Fruit fly (Drosophila melanogaster) whole organism, embryonic: ENCODE data around the gene CG13810.

Experiments used
- Abd-B ChIP-seq: fragments of 200-800 bp; sonication (Bioruptor generic); optimal IDR thresholded peaks from 2 replicates; lab custom pipeline; 2018; ENCODE audit warnings: missing biosample characterization, mild to moderate bottlenecking, missing genetic modification characterization, moderate library complexity
- Adf1 ChIP-seq: fragments of 200-800 bp; sonication (Bioruptor generic); IDR thresholded peaks from 2 replicates; pipeline ENCODE4 v1.3.6; 2022; ENCODE audit warnings: missing biosample characterization, missing genetic modification characterization
- C15 ChIP-seq: fragments of 200-800 bp; sonication (Bioruptor generic); IDR thresholded peaks from 3 replicates; pipeline ENCODE4 v1.3.6; 2022; ENCODE audit warnings: missing biosample characterization, missing genetic modification characterization
- CG10366 ChIP-seq: fragments of 200-800 bp; sonication (Bioruptor generic); IDR thresholded peaks from 2 replicates; pipeline ENCODE4 v1.3.6; 2022; ENCODE audit warnings: missing biosample characterization, missing genetic modification characterization
- CG10431 ChIP-seq: fragments of 200-800 bp; sonication (Bioruptor generic); optimal IDR thresholded peaks from 3 replicates; lab custom pipeline; 2018; ENCODE audit warnings: missing biosample characterization, mild to moderate bottlenecking, missing genetic modification characterization
- CG11504 ChIP-seq: fragments of 200-800 bp; sonication (Bioruptor generic); optimal IDR thresholded peaks from 3 replicates; lab custom pipeline; 2019; ENCODE audit warnings: missing biosample characterization, mild to moderate bottlenecking, missing genetic modification characterization, moderate library complexity
- CG11695 ChIP-seq: fragments of 200-800 bp; sonication (Bioruptor generic); IDR thresholded peaks from 3 replicates; pipeline ENCODE4 v1.3.6; 2022; ENCODE audit warnings: missing biosample characterization, missing genetic modification characterization
- CG12155 ChIP-seq: fragments of 200-800 bp; sonication (Bioruptor generic); optimal IDR thresholded peaks from 3 replicates; lab custom pipeline; 2016; ENCODE audit warnings: missing biosample characterization, missing genetic modification characterization
- CG1602 ChIP-seq: fragments of 200-800 bp; sonication (Bioruptor generic); optimal IDR thresholded peaks from 3 replicates; lab custom pipeline; 2016; ENCODE audit warnings: missing biosample characterization, missing genetic modification characterization
- CG16779 ChIP-seq: fragments of 200-800 bp; sonication (Bioruptor generic); IDR thresholded peaks from 2 replicates; pipeline ENCODE4 v1.3.6; 2022; ENCODE audit warnings: missing biosample characterization, missing genetic modification characterization
- CG16863 ChIP-seq: fragments of 200-800 bp; sonication (Bioruptor generic); optimal IDR thresholded peaks from 3 replicates; lab custom pipeline; 2016; ENCODE audit warnings: missing biosample characterization, missing genetic modification characterization
- CG3407 ChIP-seq: fragments of 200-800 bp; sonication (Bioruptor generic); optimal IDR thresholded peaks from 2 replicates; lab custom pipeline; 2018; ENCODE audit warnings: missing biosample characterization, mild to moderate bottlenecking, missing genetic modification characterization
- CG34422 ChIP-seq: fragments of 200-800 bp; sonication (Bioruptor generic); IDR thresholded peaks from 3 replicates; pipeline ENCODE4 v1.3.6; 2022; ENCODE audit warnings: missing biosample characterization, missing genetic modification characterization
- CG4424 ChIP-seq: fragments of 200-800 bp; sonication (Bioruptor generic); optimal IDR thresholded peaks from 3 replicates; lab custom pipeline; 2016; ENCODE audit warnings: missing biosample characterization, missing genetic modification characterization
- CG4820 ChIP-seq: fragments of 200-800 bp; sonication (Bioruptor generic); optimal IDR thresholded peaks from 3 replicates; lab custom pipeline; 2016; ENCODE audit warnings: missing biosample characterization, missing genetic modification characterization
- CG6683 ChIP-seq: fragments of 200-800 bp; sonication (Bioruptor generic); optimal IDR thresholded peaks from 2 replicates; lab custom pipeline; 2017; ENCODE audit warnings: missing biosample characterization, mild to moderate bottlenecking, missing genetic modification characterization, missing genetic modification reagents
- CG7987 ChIP-seq: fragments of 200-800 bp; sonication (Bioruptor generic); optimal IDR thresholded peaks from 2 replicates; lab custom pipeline; 2018; ENCODE audit warnings: missing biosample characterization, mild to moderate bottlenecking, missing genetic modification characterization, moderate library complexity
- Dek ChIP-seq: fragments of 200-800 bp; sonication (Bioruptor generic); optimal IDR thresholded peaks from 3 replicates; lab custom pipeline; 2019; ENCODE audit warnings: missing biosample characterization, mild to moderate bottlenecking, missing genetic modification characterization, moderate library complexity
- ERR ChIP-seq: fragments of 200-800 bp; sonication (Bioruptor generic); optimal IDR thresholded peaks from 2 replicates; lab custom pipeline; 2016; ENCODE audit warnings: missing biosample characterization, missing genetic modification characterization
- H2.0 ChIP-seq: fragments of 200-800 bp; sonication (Bioruptor generic); IDR thresholded peaks from 2 replicates; pipeline ENCODE4 v1.3.6; 2022; ENCODE audit warnings: missing biosample characterization, missing genetic modification characterization
- HLH4C ChIP-seq: fragments of 200-800 bp; sonication (Bioruptor generic); IDR thresholded peaks from 3 replicates; pipeline ENCODE4 v1.3.6; 2022; ENCODE audit warnings: missing biosample characterization, missing genetic modification characterization; ENCODE audit not compliant: partially characterized antibody
- Hey ChIP-seq: fragments of 200-800 bp; sonication (Bioruptor generic); optimal IDR thresholded peaks from 3 replicates; lab custom pipeline; 2018; ENCODE audit warnings: missing biosample characterization, mild to moderate bottlenecking, missing genetic modification characterization
- Med ChIP-seq: fragments of 200-800 bp; sonication (Bioruptor generic); peaks from one replicate; lab custom pipeline; 2016; ENCODE audit warnings: missing biosample characterization, missing genetic modification characterization, mild to moderate bottlenecking, inconsistent platforms, moderate library complexity
- Mes4 ChIP-seq: fragments of 200-800 bp; sonication (Bioruptor generic); optimal IDR thresholded peaks from 2 replicates; lab custom pipeline; 2016; ENCODE audit warnings: missing biosample characterization, missing genetic modification characterization
- NfI ChIP-seq: fragments of 200-800 bp; sonication (Bioruptor generic); optimal IDR thresholded peaks from 3 replicates; lab custom pipeline; 2018; ENCODE audit warnings: missing biosample characterization, mild to moderate bottlenecking, missing genetic modification characterization, moderate library complexity
- Rfx ChIP-seq: fragments of 200-800 bp; sonication (Bioruptor generic); IDR thresholded peaks from 2 replicates; pipeline ENCODE4 v1.3.6; 2022; ENCODE audit warnings: missing biosample characterization, missing genetic modification characterization
- Side ChIP-seq: fragments of 200-800 bp; sonication (Bioruptor generic); optimal IDR thresholded peaks from 2 replicates; lab custom pipeline; 2016; ENCODE audit warnings: missing biosample characterization, missing genetic modification characterization
- Trl ChIP-seq, 3 experiments: fragments of >200 bp in 2 of 3; fragments of 200-800 bp in 1 of 3; sonication (Bioruptor generic) in 1 of 3; optimal IDR thresholded peaks; 2 replicates in 1 of 3; 3 replicates in 2 of 3; lab custom pipeline; 2016 to 2017; ENCODE audit warnings: missing biosample characterization in 1 of 3, missing genetic modification characterization in 1 of 3
- chinmo ChIP-seq: fragments of 200-800 bp; sonication (Bioruptor generic); IDR thresholded peaks from 4 replicates; pipeline ENCODE4 v1.3.6; 2022; ENCODE audit warnings: missing biosample characterization, missing genetic modification characterization; ENCODE audit not compliant: partially characterized antibody
- chm ChIP-seq: fragments of 200-800 bp; sonication (Bioruptor generic); IDR thresholded peaks from 2 replicates; pipeline ENCODE4 v1.3.6; 2022; ENCODE audit warnings: missing biosample characterization, missing genetic modification characterization
- ci ChIP-seq: fragments of 200-800 bp; sonication (Bioruptor generic); IDR thresholded peaks from 3 replicates; pipeline ENCODE4 v1.3.6; 2022; ENCODE audit warnings: missing biosample characterization, missing genetic modification characterization
- ewg ChIP-seq: fragments of 200-800 bp; sonication (Bioruptor generic); optimal IDR thresholded peaks from 3 replicates; lab custom pipeline; 2017; ENCODE audit warnings: mild to moderate bottlenecking, missing biosample characterization, missing genetic modification reagents, missing genetic modification characterization
- fd102C ChIP-seq: fragments of 200-800 bp; sonication (Bioruptor generic); optimal IDR thresholded peaks from 2 replicates; lab custom pipeline; 2018; ENCODE audit warnings: missing biosample characterization, mild to moderate bottlenecking, missing genetic modification characterization, moderate library complexity
- gce ChIP-seq: fragments of 200-800 bp; sonication (Bioruptor generic); IDR thresholded peaks from 3 replicates; pipeline ENCODE4 v1.3.6; 2022; ENCODE audit warnings: missing biosample characterization, missing genetic modification characterization
- gcm2 ChIP-seq: fragments of 200-800 bp; sonication (Bioruptor generic); optimal IDR thresholded peaks from 2 replicates; lab custom pipeline; 2016; ENCODE audit warnings: missing biosample characterization, missing genetic modification characterization
- gsb-n ChIP-seq: fragments of 200-800 bp; sonication (Bioruptor generic); optimal IDR thresholded peaks from 3 replicates; lab custom pipeline; 2018; ENCODE audit warnings: missing biosample characterization, mild to moderate bottlenecking, missing genetic modification characterization
- hth ChIP-seq: fragments of >200 bp; optimal IDR thresholded peaks from 2 replicates; lab custom pipeline; 2017; ENCODE audit warnings: inconsistent platforms
- kah ChIP-seq: fragments of 200-800 bp; sonication (Bioruptor generic); optimal IDR thresholded peaks from 2 replicates; lab custom pipeline; 2018; ENCODE audit warnings: missing biosample characterization, mild to moderate bottlenecking, missing genetic modification characterization
- klu ChIP-seq: fragments of 200-800 bp; sonication (Bioruptor generic); IDR thresholded peaks from 2 replicates; pipeline ENCODE4 v1.3.6; 2022; ENCODE audit warnings: missing biosample characterization, missing genetic modification characterization
- nerfin-1 ChIP-seq: fragments of 200-800 bp; sonication (Bioruptor generic); optimal IDR thresholded peaks from 3 replicates; lab custom pipeline; 2019; ENCODE audit warnings: missing biosample characterization, mild to moderate bottlenecking, missing genetic modification characterization, moderate library complexity
- prd ChIP-seq, 3 experiments: fragments of >200 bp in 2 of 3; fragments of 200-800 bp in 1 of 3; sonication (Bioruptor generic) in 1 of 3; optimal IDR thresholded peaks in 2 of 3; IDR thresholded peaks in 1 of 3; 2 replicates in 2 of 3; 3 replicates in 1 of 3; pipeline versions ENCODE4 v1.3.6 to Lab custom; 2017 to 2022; ENCODE audit warnings: missing biosample characterization in 1 of 3, missing genetic modification characterization in 1 of 3
- pros ChIP-seq: fragments of 200-800 bp; sonication (Bioruptor generic); optimal IDR thresholded peaks from 3 replicates; lab custom pipeline; 2019; ENCODE audit warnings: missing biosample characterization, mild to moderate bottlenecking, missing genetic modification characterization, moderate library complexity
- scrt ChIP-seq: fragments of 200-800 bp; sonication (Bioruptor generic); optimal IDR thresholded peaks from 2 replicates; lab custom pipeline; 2018; ENCODE audit warnings: missing biosample characterization, mild to moderate bottlenecking, missing genetic modification characterization, moderate library complexity
- seq ChIP-seq: fragments of 200-800 bp; sonication (Bioruptor generic); IDR thresholded peaks from 2 replicates; pipeline ENCODE4 v1.3.6; 2022; ENCODE audit warnings: missing biosample characterization, missing genetic modification characterization
- sim ChIP-seq: fragments of 200-800 bp; sonication (Bioruptor generic); IDR thresholded peaks from 2 replicates; pipeline ENCODE4 v1.3.6; 2022; ENCODE audit warnings: missing biosample characterization, missing genetic modification characterization
- sima ChIP-seq: fragments of 200-800 bp; sonication (Bioruptor generic); optimal IDR thresholded peaks from 2 replicates; lab custom pipeline; 2016; ENCODE audit warnings: missing biosample characterization, missing genetic modification characterization
- slbo ChIP-seq: fragments of 200-800 bp; sonication (Bioruptor generic); IDR thresholded peaks from 2 replicates; pipeline ENCODE4 v1.3.6; 2022; ENCODE audit warnings: missing biosample characterization, missing genetic modification characterization
- tup ChIP-seq: fragments of 200-800 bp; sonication (Bioruptor generic); optimal IDR thresholded peaks from 2 replicates; lab custom pipeline; 2016; ENCODE audit warnings: missing biosample characterization, mild to moderate bottlenecking, missing genetic modification characterization, moderate library complexity
- usp ChIP-seq: fragments of >200 bp; optimal IDR thresholded peaks from 2 replicates; lab custom pipeline; 2017; ENCODE audit warnings: missing biosample characterization, missing genetic modification characterization
- wor ChIP-seq: fragments of 200-800 bp; sonication (Bioruptor generic); IDR thresholded peaks from 2 replicates; pipeline ENCODE4 v1.3.6; 2022; ENCODE audit warnings: missing biosample characterization, missing genetic modification characterization

Gene CG13810

dm6 chr3L:2229172-2229696, 43.5 kb downstream of the CG13810 start, which contains the start of gene Oseg2:
TSS of gene Oseg2 (plus strand) at chr3L:2229646.
- TF ChIP-seq CG16863 (GFP tag; lab: Kevin White, UChicago) (no peak), wor (GFP tag; lab: Robert Waterston, UW) (no peak), CG10431 (GFP tag; lab: Kevin White, UChicago) (no peak), chm (GFP tag; lab: Robert Waterston, UW) (no peak), klu (GFP tag; lab: Robert Waterston, UW) (0 out of 2 replicates have a peak, but pooled peaks have one; percentile 29), CG4820 (GFP tag; lab: Kevin White, UChicago) (no peak), CG16779 (GFP tag; lab: Robert Waterston, UW) (peak; percentile 36; the same call in 1 of the 2 replicates), C15 (GFP tag; lab: Robert Waterston, UW) (no peak), nerfin-1 (tag; lab: Kevin White, UChicago) (peak; percentile 49), ci (no peak), chinmo (0 out of 4 replicates have a peak, but pooled peaks have one; percentile 53), Dek (tag; lab: Kevin White, UChicago) (no peak), sim (GFP tag; lab: Robert Waterston, UW) (no peak), CG7987 (GFP tag; lab: Kevin White, UChicago) (no peak), prd (optimal IDR thresholded peaks at IDR 0.05; lab: Kevin White, UChicago) (no peak), prd (GFP tag; IDR thresholded peaks at IDR 0.05; lab: Robert Waterston, UW) (0 out of 3 replicates have a peak, but pooled peaks have one; percentile 10), CG1602 (GFP tag; lab: Kevin White, UChicago) (no peak), fd102C (no peak), CG10366 (GFP tag; lab: Robert Waterston, UW) (no peak), ERR (no peak), Rfx (GFP tag; lab: Robert Waterston, UW) (peak; percentile 17; the same call in 1 of the 2 replicates), kah (GFP tag; lab: Kevin White, UChicago) (peak; percentile 37), CG11695 (GFP tag; lab: Robert Waterston, UW) (no peak), Abd-B (GFP tag; lab: Kevin White, UChicago) (no peak), pros (GFP tag; lab: Kevin White, UChicago) (peak; percentile 56), hth (lab: Kevin White, UChicago) (no peak), scrt (GFP tag; lab: Kevin White, UChicago) (peak; percentile 100), gcm2 (GFP tag; lab: Kevin White, UChicago) (no peak), Hey (tag; lab: Kevin White, UChicago) (peak; percentile 32), NfI (no peak), CG12155 (GFP tag; lab: Kevin White, UChicago) (no peak), Med (peak; percentile 10), seq (GFP tag; lab: Robert Waterston, UW) (peak; percentile 82), CG34422 (GFP tag; lab: Robert Waterston, UW) (peak; percentile 71; the same call in 1 of the 3 replicates), gsb-n (tag; lab: Kevin White, UChicago) (no peak), gce (GFP tag; lab: Robert Waterston, UW) (no peak), tup (GFP tag; lab: Kevin White, UChicago) (no peak), Side (GFP tag; lab: Kevin White, UChicago) (no peak), CG3407 (GFP tag; lab: Kevin White, UChicago) (no peak), usp (GFP tag; lab: Kevin White, UChicago) (no peak), H2.0 (GFP tag; lab: Robert Waterston, UW) (no peak), HLH4C (0 out of 3 replicates have a peak, but pooled peaks have one; percentile 9), Mes4 (GFP tag; lab: Kevin White, UChicago) (no peak), ewg (GFP tag; lab: Kevin White, UChicago) (peak; percentile 99), CG4424 (GFP tag; lab: Kevin White, UChicago) (no peak), sima (no peak), Trl (optimal IDR thresholded peaks at IDR 0.05; lab: Kevin White, UChicago) (peak; percentile 4 to 34), Trl (GFP tag; optimal IDR thresholded peaks at IDR 0.05; lab: Kevin White, UChicago) (no peak), slbo (GFP tag; lab: Robert Waterston, UW) (no peak), Adf1 (GFP tag; lab: Robert Waterston, UW) (peak; percentile 68; the same call in 1 of the 2 replicates), CG11504 (no peak), CG6683 (no peak)
